Worm (Caenorhabditis elegans): ENCODE data around the gene F20B6.10.
A peak's percentile ranks its signal among the peaks of the same experiment; 100 is the strongest.

F20B6.10 gene

ce11 chrX:4216894-4217293, at the start of gene F20B6.10, which contains the start of gene hpk-1:
Gene F20B6.10, minus strand, starts transcription at chrX:4217196.
Gene hpk-1, minus strand, starts transcription at chrX:4217290.
- TF ChIP-seq efl-1 (GFP tag; optimal IDR thresholded peaks at IDR 0.05) (no peak), zfh-2 (GFP tag; conservative IDR thresholded peaks at IDR 0.05) (peak; percentile 79), nfya-2 (GFP tag; IDR thresholded peaks at IDR 0.05) (0 out of 2 replicates have a peak, but pooled peaks have one; percentile 23), B0336.3 (GFP tag; IDR thresholded peaks at IDR 0.05) (0 out of 2 replicates have a peak, but pooled peaks have one; percentile 16), dox-1 (GFP tag; IDR thresholded peaks at IDR 0.05) (0 out of 2 replicates have a peak, but pooled peaks have one; percentile 18)

ce11 chrX:4266178-4266931, 49.4 kb upstream of the F20B6.10 start:
- TF ChIP-seq nhr-90 (tag; optimal IDR thresholded peaks at IDR 0.05) (no peak), K11D2.4 (GFP tag; IDR thresholded peaks at IDR 0.05) (0 out of 2 replicates have a peak, but pooled peaks have one; percentile 36), lir-1 (GFP tag; conservative IDR thresholded peaks at IDR 0.05) (no peak), unc-130 (GFP tag; optimal IDR thresholded peaks at IDR 0.05) (no peak), C17E4.6 (GFP tag; IDR thresholded peaks at IDR 0.05) (no peak), unc-62 (GFP tag; optimal IDR thresholded peaks at IDR 0.05) (no peak), sptf-2 (GFP tag; optimal IDR thresholded peaks at IDR 0.05) (no peak), Y95B8A.8 (GFP tag; IDR thresholded peaks at IDR 0.05) (no peak), rpc-1 (optimal IDR thresholded peaks at IDR 0.05) (no peak), rpc-1 (tag; optimal IDR thresholded peaks at IDR 0.05) (no peak), dpff-1 (tag; optimal IDR thresholded peaks at IDR 0.05) (no peak), akir-1 (GFP tag; optimal IDR thresholded peaks at IDR 0.05) (no peak), die-1 (tag; optimal IDR thresholded peaks at IDR 0.05) (no peak), F10E7.11 (tag; optimal IDR thresholded peaks at IDR 0.05) (no peak), ceh-58 (GFP tag; IDR thresholded peaks at IDR 0.05) (no peak), mcd-1 (GFP tag; IDR thresholded peaks at IDR 0.05) (no peak), F52B5.7 (tag; optimal IDR thresholded peaks at IDR 0.05) (no peak), let-526 (GFP tag; IDR thresholded peaks at IDR 0.05) (0 out of 2 replicates have a peak, but pooled peaks have one; percentile 29), egl-44 (GFP tag; IDR thresholded peaks at IDR 0.05) (no peak), B0261.1 (tag; optimal IDR thresholded peaks at IDR 0.05) (no peak), snpc-1.1 (tag; optimal IDR thresholded peaks at IDR 0.05; ENCODE audit: insufficient read depth) (no peak), hlh-26 (GFP tag; conservative IDR thresholded peaks at IDR 0.05) (no peak), snpc-1.3 (tag; optimal IDR thresholded peaks at IDR 0.05; ENCODE audit: insufficient read depth) (no peak), efl-1 (GFP tag; optimal IDR thresholded peaks at IDR 0.05) (no peak), ccch-3 (GFP tag; optimal IDR thresholded peaks at IDR 0.05) (no peak), lsl-1 (GFP tag; optimal IDR thresholded peaks at IDR 0.05) (no peak), athp-1 (tag; optimal IDR thresholded peaks at IDR 0.05) (no peak), dox-1 (GFP tag; IDR thresholded peaks at IDR 0.05) (0 out of 2 replicates have a peak, but pooled peaks have one; percentile 4), sea-2 (GFP tag; IDR thresholded peaks at IDR 0.05) (no peak), repo-1 (tag; optimal IDR thresholded peaks at IDR 0.05) (no peak), pha-4 (tag; optimal IDR thresholded peaks at IDR 0.05) (peak; percentile 17), egl-18 (GFP tag; IDR thresholded peaks at IDR 0.05) (no peak), Y79H2A.3 (GFP tag; conservative IDR thresholded peaks at IDR 0.05) (no peak), hlh-12 (tag; optimal IDR thresholded peaks at IDR 0.05) (no peak), attf-5 (GFP tag; optimal IDR thresholded peaks at IDR 0.05) (peak; percentile 21), madf-3 (GFP tag; IDR thresholded peaks at IDR 0.05) (no peak), ceh-40 (GFP tag; IDR thresholded peaks at IDR 0.05) (no peak), T07F8.4 (tag; optimal IDR thresholded peaks at IDR 0.05) (no peak), lag-1 (GFP tag; IDR thresholded peaks at IDR 0.05) (no peak), C06A6.2 (GFP tag; conservative IDR thresholded peaks at IDR 0.05) (no peak), F55B11.4 (tag; optimal IDR thresholded peaks at IDR 0.05; ENCODE audit: borderline replicate concordance, insufficient read depth) (no peak), cebp-2 (GFP tag; IDR thresholded peaks at IDR 0.05) (no peak)
